Worm (Caenorhabditis elegans) whole organism, mixed stage, embryonic: ENCODE data around the gene T13H5.8.

Source experiments
- M03D4.4 ChIP-seq: sonication (generic microtip); optimal IDR thresholded peaks from 2 replicates; lab custom pipeline; 2017; ENCODE audit warnings: mild to moderate bottlenecking, missing genetic modification characterization, missing compliant biosample characterization
- bed-3 ChIP-seq: fragments of 200-800 bp; sonication (Bioruptor generic); optimal IDR thresholded peaks from 3 replicates; lab custom pipeline; 2018; ENCODE audit warnings: mild to moderate bottlenecking, missing genetic modification characterization, moderate library complexity, missing compliant biosample characterization
- ceh-39 ChIP-seq: fragments of 150-350 bp; optimal IDR thresholded peaks from 2 replicates; lab custom pipeline; 2014; ENCODE audit warnings: missing biosample characterization, missing genetic modification characterization
- ceh-43 ChIP-seq: fragments of 200-800 bp; sonication (Bioruptor generic); optimal IDR thresholded peaks from 2 replicates; lab custom pipeline; 2018; ENCODE audit warnings: mild to moderate bottlenecking, missing genetic modification characterization, moderate library complexity, missing compliant biosample characterization
- ceh-83 ChIP-seq: fragments of 200-800 bp; sonication (Bioruptor generic); optimal IDR thresholded peaks from 2 replicates; lab custom pipeline; 2018; ENCODE audit warnings: mild to moderate bottlenecking, missing genetic modification characterization, missing compliant biosample characterization
- ces-1 ChIP-seq: fragments of 150-350 bp; optimal IDR thresholded peaks from 2 replicates; lab custom pipeline; 2014; ENCODE audit warnings: missing biosample characterization, missing genetic modification reagents, missing genetic modification characterization
- cnd-1 ChIP-seq: fragments of 200-800 bp; sonication (Bioruptor generic); optimal IDR thresholded peaks from 2 replicates; lab custom pipeline; 2018; ENCODE audit warnings: mild to moderate bottlenecking, missing genetic modification characterization, missing compliant biosample characterization
- drap-1 ChIP-seq: fragments of 200-800 bp; sonication (Bioruptor generic); optimal IDR thresholded peaks from 3 replicates; lab custom pipeline; 2018; ENCODE audit warnings: mild to moderate bottlenecking, missing genetic modification characterization, missing compliant biosample characterization
- elt-3 ChIP-seq: fragments of 150-350 bp; optimal IDR thresholded peaks from 2 replicates; lab custom pipeline; 2014; ENCODE audit warnings: missing biosample characterization, missing genetic modification characterization
- flh-1 ChIP-seq: fragments of 200-800 bp; sonication (Bioruptor generic); optimal IDR thresholded peaks from 2 replicates; lab custom pipeline; 2018; ENCODE audit warnings: mild to moderate bottlenecking, missing genetic modification characterization, moderate library complexity, missing compliant biosample characterization
- ham-2 ChIP-seq: fragments of 200-800 bp; sonication (Bioruptor generic); optimal IDR thresholded peaks from 2 replicates; lab custom pipeline; 2018; ENCODE audit warnings: mild to moderate bottlenecking, missing genetic modification characterization, missing compliant biosample characterization
- hlh-1 ChIP-seq: fragments of 150-350 bp; optimal IDR thresholded peaks from 2 replicates; lab custom pipeline; 2014; ENCODE audit warnings: missing biosample characterization, missing genetic modification reagents, missing genetic modification characterization
- lin-13 ChIP-seq: fragments of 150-350 bp; optimal IDR thresholded peaks from 2 replicates; lab custom pipeline; 2014; ENCODE audit warnings: missing biosample characterization, missing genetic modification characterization
- lin-32 ChIP-seq: fragments of 200-800 bp; sonication (Bioruptor generic); optimal IDR thresholded peaks from 2 replicates; lab custom pipeline; 2018; ENCODE audit warnings: mild to moderate bottlenecking, missing genetic modification characterization, missing compliant biosample characterization
- lsy-2 ChIP-seq: fragments of 150-350 bp; optimal IDR thresholded peaks from 2 replicates; lab custom pipeline; 2014; ENCODE audit warnings: missing biosample characterization, missing genetic modification characterization
- mab-5 ChIP-seq: fragments of 150-350 bp; optimal IDR thresholded peaks from 2 replicates; lab custom pipeline; 2014; ENCODE audit warnings: missing biosample characterization, missing genetic modification characterization
- mep-1 ChIP-seq: fragments of 150-350 bp; optimal IDR thresholded peaks from 2 replicates; lab custom pipeline; 2017; ENCODE audit warnings: missing biosample characterization, missing genetic modification reagents, missing genetic modification characterization, inconsistent platforms
- mls-2 ChIP-seq: sonication (generic microtip); optimal IDR thresholded peaks from 2 replicates; lab custom pipeline; 2016; ENCODE audit warnings: mild to moderate bottlenecking, missing genetic modification characterization, moderate library complexity, missing compliant biosample characterization
- nhr-12 ChIP-seq: fragments of 150-350 bp; optimal IDR thresholded peaks from 2 replicates; lab custom pipeline; 2014; ENCODE audit warnings: missing biosample characterization, missing genetic modification characterization
- nhr-237 ChIP-seq: fragments of 150-350 bp; optimal IDR thresholded peaks from 2 replicates; lab custom pipeline; 2014; ENCODE audit warnings: missing biosample characterization, missing genetic modification characterization
- pha-4 ChIP-seq: fragments of 150-350 bp; optimal IDR thresholded peaks from 2 replicates; lab custom pipeline; 2018; ENCODE audit warnings: missing biosample characterization, missing genetic modification reagents, missing genetic modification characterization
- snpc-4 ChIP-seq: fragments of 150-350 bp; optimal IDR thresholded peaks from 2 replicates; lab custom pipeline; 2014; ENCODE audit warnings: missing biosample characterization, missing genetic modification characterization
- sptf-1 ChIP-seq: sonication (generic microtip); optimal IDR thresholded peaks from 2 replicates; lab custom pipeline; 2017; ENCODE audit warnings: mild to moderate bottlenecking, missing genetic modification characterization, moderate library complexity, missing compliant biosample characterization
- tbx-8 ChIP-seq: fragments of 200-800 bp; sonication (Bioruptor generic); optimal IDR thresholded peaks from 2 replicates; lab custom pipeline; 2018; ENCODE audit warnings: mild to moderate bottlenecking, missing genetic modification characterization, moderate library complexity, missing compliant biosample characterization
- unc-120 ChIP-seq: sonication (generic microtip); optimal IDR thresholded peaks from 2 replicates; lab custom pipeline; 2017; ENCODE audit warnings: missing genetic modification characterization, missing compliant biosample characterization; ENCODE audit not compliant: poor library complexity, severe bottlenecking
- unc-62 ChIP-seq: fragments of 150-350 bp; optimal IDR thresholded peaks from 2 replicates; lab custom pipeline; 2014; ENCODE audit warnings: missing biosample characterization, missing genetic modification reagents, missing genetic modification characterization
- zip-8 ChIP-seq: fragments of 150-350 bp; optimal IDR thresholded peaks from 2 replicates; lab custom pipeline; 2014; ENCODE audit warnings: missing biosample characterization, missing genetic modification characterization
- ztf-11 ChIP-seq: fragments of 150-350 bp; optimal IDR thresholded peaks from 2 replicates; lab custom pipeline; 2014; ENCODE audit warnings: missing biosample characterization, missing genetic modification characterization

The T13H5.8 gene

DNA sequence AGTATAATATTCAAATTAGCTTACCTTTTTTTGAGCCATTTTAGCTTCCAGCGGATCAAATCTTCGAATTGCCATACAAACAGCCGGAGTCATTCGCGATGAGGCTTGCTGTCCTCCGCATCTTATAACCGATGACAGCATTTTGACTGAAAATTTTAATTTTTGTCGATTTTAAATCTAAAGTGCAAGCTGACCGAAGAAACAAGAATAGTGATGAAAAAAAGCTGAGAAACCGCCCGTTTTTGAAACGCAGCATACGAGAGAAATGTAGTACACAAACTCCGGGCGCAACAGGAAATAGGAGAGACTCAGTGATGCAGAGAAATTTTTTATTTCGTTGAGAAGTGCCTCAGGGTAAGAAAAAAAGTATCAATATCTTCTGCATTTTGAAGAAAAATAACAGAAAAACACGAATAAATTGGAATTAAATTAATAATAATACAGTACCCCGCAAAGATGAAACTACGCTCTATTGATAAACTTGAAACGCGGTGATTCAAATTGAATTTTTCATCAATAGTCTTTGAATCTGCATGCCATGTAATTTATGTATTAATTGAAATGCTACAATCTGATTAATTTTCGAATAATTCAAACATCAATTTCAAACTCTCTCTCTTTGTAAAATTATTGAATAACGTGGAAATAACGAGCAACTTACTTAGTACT lies 35.1 kb upstream of the T13H5.8 start:
- TF ChIP-seq lin-13 (tag; lab: Kevin White, UChicago) (no peak), ces-1 (GFP tag; lab: Kevin White, UChicago) (peak; percentile 44), lsy-2 (tag; lab: Kevin White, UChicago) (peak; percentile 82), unc-62 (GFP tag; lab: Kevin White, UChicago) (no peak)

DNA sequence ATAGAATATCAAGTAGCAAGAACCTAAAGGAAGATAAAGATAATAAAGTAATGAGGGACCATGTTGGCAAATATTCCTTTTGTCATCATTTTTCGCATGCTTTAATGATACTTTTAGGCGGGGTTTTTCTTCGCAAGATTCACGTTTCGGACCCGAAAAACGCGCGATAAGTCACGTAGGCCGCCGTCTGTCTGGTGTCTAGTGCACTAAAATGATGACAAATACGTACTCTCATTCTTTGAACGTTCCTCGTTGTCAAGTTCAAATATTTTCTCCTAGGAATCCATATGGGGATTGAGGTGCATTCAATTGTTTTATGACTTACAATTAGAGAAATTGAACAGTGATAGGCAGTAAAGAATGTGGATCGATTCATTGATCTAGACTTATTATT lies 34.5 kb upstream of the T13H5.8 start, which contains the start of gene taap-1:
TSS of gene taap-1 (minus strand) at position 79 of the 394 bp plus-strand sequence.
- TF ChIP-seq ztf-11 (tag; lab: Kevin White, UChicago): no peak
- TF ChIP-seq lin-32 (GFP tag; lab: Kevin White, UChicago): no peak
- TF ChIP-seq M03D4.4 (tag; lab: Kevin White, UChicago): no peak
- no peak for TF ChIP-seq ces-1 (GFP tag; lab: Kevin White, UChicago)
- TF ChIP-seq sptf-1 (tag; lab: Kevin White, UChicago): no peak
- TF ChIP-seq elt-3 (tag; lab: Kevin White, UChicago): no peak
- TF ChIP-seq tbx-8: no peak

DNA sequence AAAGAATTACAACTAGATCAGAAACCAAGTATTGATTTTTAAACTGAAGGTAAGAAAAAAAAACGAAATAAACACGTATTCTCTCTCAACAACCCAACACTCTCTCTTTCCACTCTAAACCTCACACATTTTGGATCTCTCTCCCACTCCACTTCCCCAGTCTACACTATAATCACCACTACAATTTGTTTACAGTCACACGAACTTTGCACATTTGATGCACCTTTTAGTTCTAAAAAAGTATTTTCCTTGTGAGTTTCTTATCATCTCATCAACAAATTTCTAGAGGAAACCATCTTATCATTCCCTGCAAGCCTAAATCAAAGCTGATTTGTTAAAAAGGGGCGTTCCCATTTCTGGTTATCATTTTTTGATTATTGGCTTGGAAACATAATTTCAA lies 33.8 kb upstream of the T13H5.8 start:
- TF ChIP-seq ceh-83 (GFP tag; lab: Kevin White, UChicago) (no peak), hlh-1 (tag; lab: Kevin White, UChicago) (no peak), lin-32 (GFP tag; lab: Kevin White, UChicago) (no peak), nhr-237 (tag; lab: Kevin White, UChicago) (no peak), ham-2 (GFP tag; lab: Kevin White, UChicago) (no peak), drap-1 (GFP tag; lab: Kevin White, UChicago) (no peak), nhr-12 (tag; lab: Kevin White, UChicago) (no peak), lin-13 (tag; lab: Kevin White, UChicago) (no peak), sptf-1 (tag; lab: Kevin White, UChicago) (no peak), elt-3 (tag; lab: Kevin White, UChicago) (no peak), M03D4.4 (tag; lab: Kevin White, UChicago) (no peak), zip-8 (tag; lab: Kevin White, UChicago) (no peak)

DNA sequence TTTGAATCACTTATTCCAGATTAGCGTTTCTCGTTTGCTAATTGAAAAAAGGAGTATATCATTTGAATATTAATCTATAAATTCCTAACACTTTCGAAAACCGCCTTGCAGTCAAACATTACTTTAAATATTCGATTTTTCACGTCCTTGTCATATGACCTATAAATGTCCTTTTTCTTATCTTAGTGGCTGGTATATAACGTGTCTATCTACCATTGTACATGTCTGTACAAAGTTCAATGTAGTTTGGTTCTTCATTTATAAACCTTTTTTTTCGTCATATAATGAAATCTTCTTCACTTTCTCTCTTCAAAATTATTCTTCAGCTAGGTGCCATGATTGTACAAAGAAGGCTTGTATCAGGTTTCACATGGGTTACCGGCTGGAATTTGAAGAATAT lies 32.7 kb upstream of the T13H5.8 start, which contains the start of gene gbh-2:
TSS of gene gbh-2 (plus strand) at position 277 of the 400 bp plus-strand sequence.
- TF ChIP-seq sptf-1 (tag; lab: Kevin White, UChicago) (no peak), ceh-43 (no peak), flh-1 (GFP tag; lab: Kevin White, UChicago) (no peak), hlh-1 (tag; lab: Kevin White, UChicago) (no peak), elt-3 (tag; lab: Kevin White, UChicago) (no peak), mab-5 (tag; lab: Kevin White, UChicago) (no peak), snpc-4 (no peak), zip-8 (tag; lab: Kevin White, UChicago) (no peak), mep-1 (tag; lab: Kevin White, UChicago) (no peak), nhr-12 (tag; lab: Kevin White, UChicago) (no peak), cnd-1 (tag; lab: Kevin White, UChicago) (no peak), ceh-39 (no peak), pha-4 (tag; lab: Kevin White, UChicago) (no peak), ces-1 (GFP tag; lab: Kevin White, UChicago) (no peak), unc-120 (tag; lab: Kevin White, UChicago) (no peak), lin-13 (tag; lab: Kevin White, UChicago) (no peak), lin-32 (GFP tag; lab: Kevin White, UChicago) (no peak)
- TF ChIP-seq, all 35 proteins: peak for 0

DNA sequence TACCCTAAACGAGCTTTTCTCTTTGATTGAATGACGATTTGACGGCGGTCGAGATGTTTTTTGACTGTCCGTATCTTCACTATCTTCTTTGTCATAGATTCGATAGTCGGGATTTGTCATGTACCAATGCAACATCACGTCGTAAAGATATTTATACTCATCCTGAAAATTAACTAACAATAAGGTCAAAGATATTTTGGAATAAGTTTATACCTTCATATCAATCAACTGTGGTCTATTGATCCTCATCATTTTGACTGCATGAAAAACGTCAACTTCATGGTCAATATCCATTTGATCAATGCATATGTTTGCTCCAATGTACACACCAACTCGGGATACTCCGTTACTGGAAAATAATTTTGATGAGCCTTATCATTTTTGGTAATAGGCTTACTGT lies 30.2 kb upstream of the T13H5.8 start:
- no peak for TF ChIP-seq pha-4 (tag; lab: Kevin White, UChicago)
- no peak for TF ChIP-seq bed-3 (GFP tag; lab: Kevin White, UChicago)
- no peak for TF ChIP-seq mab-5 (tag; lab: Kevin White, UChicago)
- TF ChIP-seq zip-8 (tag; lab: Kevin White, UChicago): no peak
- no peak for TF ChIP-seq ztf-11 (tag; lab: Kevin White, UChicago)
- TF ChIP-seq unc-62 (GFP tag; lab: Kevin White, UChicago): no peak
- no peak for TF ChIP-seq ceh-83 (GFP tag; lab: Kevin White, UChicago)
- no peak for TF ChIP-seq tbx-8
- TF ChIP-seq elt-3 (tag; lab: Kevin White, UChicago): no peak
- no peak for TF ChIP-seq mls-2
- no peak for TF ChIP-seq mep-1 (tag; lab: Kevin White, UChicago)
- no peak for TF ChIP-seq lin-13 (tag; lab: Kevin White, UChicago)
- no peak for TF ChIP-seq ham-2 (GFP tag; lab: Kevin White, UChicago)
